Fruit fly (Drosophila melanogaster) whole organism, wandering third instar larva: ENCODE measurements around the gene CG16972.
A peak's percentile ranks its signal among the peaks of the same experiment; 100 is the strongest.

Experiments
- Abd-B ChIP-seq: fragments of >200 bp; optimal IDR thresholded peaks from 2 replicates; lab custom pipeline; 2017; ENCODE audit warnings: missing biosample characterization, missing genetic modification characterization
- CG32264 ChIP-seq: fragments of 200-800 bp; sonication (Bioruptor generic); optimal IDR thresholded peaks from 2 replicates; lab custom pipeline; 2016; ENCODE audit warnings: missing biosample characterization, missing genetic modification characterization
- CG9705 ChIP-seq: fragments of 200-800 bp; sonication (Bioruptor generic); optimal IDR thresholded peaks from 2 replicates; lab custom pipeline; 2018; ENCODE audit warnings: missing biosample characterization, mild to moderate bottlenecking, missing genetic modification characterization
- CrebA ChIP-seq: fragments of 200-800 bp; sonication (Bioruptor generic); optimal IDR thresholded peaks from 2 replicates; lab custom pipeline; 2016; ENCODE audit warnings: missing biosample characterization, mild to moderate bottlenecking, missing genetic modification characterization, borderline replicate concordance
- Dfd ChIP-seq: fragments of >200 bp; optimal IDR thresholded peaks from 2 replicates; lab custom pipeline; 2017; ENCODE audit warnings: missing biosample characterization, missing genetic modification characterization
- Dif ChIP-seq: fragments of 200-275, 200-300 bp; sonication (Bioruptor generic); optimal IDR thresholded peaks from 2 replicates; lab custom pipeline; 2018; ENCODE audit warnings: missing biosample characterization, missing genetic modification characterization; ENCODE audit not compliant: partially characterized antibody
- GATAd ChIP-seq: sonication (Bioruptor generic); optimal IDR thresholded peaks from 2 replicates; lab custom pipeline; 2016; ENCODE audit warnings: missing biosample characterization, missing genetic modification characterization
- HLH106 ChIP-seq: fragments of 200-800 bp; optimal IDR thresholded peaks from 3 replicates; lab custom pipeline; 2019; ENCODE audit warnings: missing biosample characterization, mild to moderate bottlenecking, missing genetic modification characterization, moderate library complexity
- Hnf4 ChIP-seq: fragments of 200-800 bp; sonication (Bioruptor generic); optimal IDR thresholded peaks from 2 replicates; lab custom pipeline; 2016; ENCODE audit warnings: missing biosample characterization, mild to moderate bottlenecking, missing genetic modification characterization
- Hr78 ChIP-seq: fragments of >200 bp; optimal IDR thresholded peaks from 2 replicates; lab custom pipeline; 2017; ENCODE audit warnings: missing biosample characterization, missing genetic modification characterization
- Hr83 ChIP-seq: fragments of 200-300 bp; sonication (Bioruptor generic); optimal IDR thresholded peaks from 2 replicates; lab custom pipeline; 2016; ENCODE audit warnings: missing biosample characterization, mild to moderate bottlenecking, missing genetic modification characterization, moderate library complexity; ENCODE audit not compliant: poor library complexity, severe bottlenecking
- Jra ChIP-seq: sonication (Bioruptor generic); optimal IDR thresholded peaks from 2 replicates; lab custom pipeline; 2016; ENCODE audit warnings: missing biosample characterization, missing genetic modification characterization
- Mio ChIP-seq: sonication (Bioruptor generic); optimal IDR thresholded peaks from 2 replicates; lab custom pipeline; 2016; ENCODE audit warnings: missing biosample characterization, missing genetic modification characterization
- Myc ChIP-seq: fragments of >200 bp; optimal IDR thresholded peaks from 2 replicates; lab custom pipeline; 2017
- N ChIP-seq: fragments of >200 bp; optimal IDR thresholded peaks from 2 replicates; lab custom pipeline; 2018; ENCODE audit warnings: missing biosample characterization, missing external identifiers, missing genetic modification characterization
- OdsH ChIP-seq: fragments of 200-800 bp; sonication (Bioruptor generic); optimal IDR thresholded peaks from 2 replicates; lab custom pipeline; 2016; ENCODE audit warnings: missing biosample characterization, mild to moderate bottlenecking, missing genetic modification characterization
- Rel ChIP-seq, 2 experiments: fragments of 200-800 bp; sonication (Bioruptor generic) in 1 of 2; optimal IDR thresholded peaks; 2 replicates in 1 of 2; 3 replicates in 1 of 2; lab custom pipeline; 2016 to 2019; ENCODE audit warnings: mild to moderate bottlenecking in 2 of 2, missing biosample characterization in 2 of 2, missing genetic modification characterization in 2 of 2, moderate library complexity in 1 of 2
- Sp1 ChIP-seq: fragments of 200-800 bp; sonication (Bioruptor generic); optimal IDR thresholded peaks from 3 replicates; lab custom pipeline; 2019; ENCODE audit warnings: missing biosample characterization, mild to moderate bottlenecking, missing genetic modification characterization, moderate library complexity
- Vsx2 ChIP-seq: fragments of 200-300, 225-300 bp; sonication (Bioruptor generic); optimal IDR thresholded peaks from 2 replicates; lab custom pipeline; 2018; ENCODE audit warnings: missing biosample characterization, missing genetic modification characterization; ENCODE audit not compliant: partially characterized antibody
- br ChIP-seq: fragments of 200-800 bp; sonication (Bioruptor generic); optimal IDR thresholded peaks from 2 replicates; lab custom pipeline; 2016; ENCODE audit warnings: missing biosample characterization, missing genetic modification characterization
- brk ChIP-seq: fragments of 200-800 bp; sonication (Bioruptor generic); optimal IDR thresholded peaks from 2 replicates; lab custom pipeline; 2016; ENCODE audit warnings: missing biosample characterization, mild to moderate bottlenecking, missing genetic modification characterization
- dl ChIP-seq, 2 experiments: fragments of 175-275, 200-275 bp in 1 of 2; fragments of 200-275 bp in 1 of 2; sonication (Bioruptor generic); optimal IDR thresholded peaks; lab custom pipeline; 2018; ENCODE audit warnings: mild to moderate bottlenecking in 2 of 2, missing biosample characterization in 2 of 2, missing genetic modification characterization in 2 of 2, moderate library complexity in 2 of 2; ENCODE audit not compliant: partially characterized antibody in 2 of 2, insufficient read depth in 1 of 2
- dmrt93B ChIP-seq: fragments of 200-800 bp; sonication (Bioruptor generic); optimal IDR thresholded peaks from 2 replicates; lab custom pipeline; 2018; ENCODE audit warnings: missing biosample characterization, mild to moderate bottlenecking, missing genetic modification characterization
- dsf ChIP-seq: sonication (Bioruptor generic); optimal IDR thresholded peaks from 2 replicates; lab custom pipeline; 2016; ENCODE audit warnings: missing biosample characterization, missing genetic modification characterization, borderline replicate concordance
- ey ChIP-seq: fragments of 200-800 bp; sonication (Bioruptor generic); optimal IDR thresholded peaks from 2 replicates; lab custom pipeline; 2016; ENCODE audit warnings: missing biosample characterization, missing genetic modification characterization
- foxo ChIP-seq, 2 experiments: fragments of 200-800 bp; sonication (Bioruptor generic); optimal IDR thresholded peaks; 2 replicates in 1 of 2; 3 replicates in 1 of 2; lab custom pipeline; 2016 to 2017; ENCODE audit warnings: missing biosample characterization in 2 of 2, missing genetic modification characterization in 2 of 2
- fru ChIP-seq: fragments of 200-800 bp; sonication (Bioruptor generic); optimal IDR thresholded peaks from 3 replicates; lab custom pipeline; 2016; ENCODE audit warnings: missing biosample characterization, mild to moderate bottlenecking, missing genetic modification characterization
- h ChIP-seq: fragments of 200-800 bp; sonication (Bioruptor generic); optimal IDR thresholded peaks from 3 replicates; lab custom pipeline; 2016; ENCODE audit warnings: missing biosample characterization, mild to moderate bottlenecking, missing genetic modification characterization
- jim ChIP-seq: fragments of 175-275, 200-325 bp; sonication (Bioruptor generic); optimal IDR thresholded peaks from 2 replicates; lab custom pipeline; 2016; ENCODE audit warnings: missing biosample characterization, mild to moderate bottlenecking, missing genetic modification characterization
- lola ChIP-seq: fragments of >200 bp; optimal IDR thresholded peaks from 2 replicates; lab custom pipeline; 2017; ENCODE audit warnings: missing biosample characterization, missing genetic modification characterization
- pan ChIP-seq: fragments of >200 bp; optimal IDR thresholded peaks from 2 replicates; lab custom pipeline; 2017
- psq ChIP-seq: fragments of 200-800 bp; sonication (Bioruptor generic); optimal IDR thresholded peaks from 3 replicates; lab custom pipeline; 2017; ENCODE audit warnings: missing biosample characterization, mild to moderate bottlenecking, missing genetic modification characterization, moderate library complexity
- rgr ChIP-seq: fragments of 200-800 bp; sonication (Bioruptor generic); optimal IDR thresholded peaks from 3 replicates; lab custom pipeline; 2016; ENCODE audit warnings: missing biosample characterization, mild to moderate bottlenecking, missing genetic modification characterization
- sage ChIP-seq: fragments of 200-800 bp; sonication (Bioruptor generic); optimal IDR thresholded peaks from 2 replicates; lab custom pipeline; 2016; ENCODE audit warnings: missing biosample characterization, mild to moderate bottlenecking, missing genetic modification characterization
- sv ChIP-seq: fragments of 200-800 bp; sonication (Bioruptor generic); optimal IDR thresholded peaks from 3 replicates; lab custom pipeline; 2016; ENCODE audit warnings: missing biosample characterization, missing genetic modification characterization
- tai ChIP-seq: sonication (Bioruptor generic); optimal IDR thresholded peaks from 2 replicates; lab custom pipeline; 2016; ENCODE audit warnings: missing biosample characterization, missing genetic modification characterization
- usp ChIP-seq: fragments of >200 bp; optimal IDR thresholded peaks from 2 replicates; lab custom pipeline; 2017; ENCODE audit warnings: missing biosample characterization, missing genetic modification characterization
- woc ChIP-seq: sonication (Bioruptor generic); optimal IDR thresholded peaks from 2 replicates; lab custom pipeline; 2016; ENCODE audit warnings: missing biosample characterization, mild to moderate bottlenecking, missing genetic modification characterization

The CG16972 gene

dm6 chr2L:13182415-13182814 is 20.7 kb downstream of the CG16972 start, which contains the start of gene Mgat3:
Mgat3 (minus strand) TSS chr2L:13182596.
- TF ChIP-seq h = no peak
- no peak for TF ChIP-seq br (GFP tag; lab: Kevin White, UChicago)
- TF ChIP-seq Hr83 (GFP tag; lab: Kevin White, UChicago) = no peak
- TF ChIP-seq GATAd = no peak
- no peak for TF ChIP-seq CG9705 (GFP tag; lab: Kevin White, UChicago)
- no peak for TF ChIP-seq fru (GFP tag; lab: Kevin White, UChicago)
- no peak for TF ChIP-seq OdsH
- TF ChIP-seq sv (GFP tag; lab: Kevin White, UChicago) = no peak
- TF ChIP-seq CrebA (GFP tag; lab: Kevin White, UChicago) = no peak
- no peak for TF ChIP-seq N
- no peak for TF ChIP-seq Rel (GFP tag; optimal IDR thresholded peaks at IDR 0.05; lab: Kevin White, UChicago)
- TF ChIP-seq Rel (tag; optimal IDR thresholded peaks at IDR 0.05; lab: Kevin White, UChicago) = no peak
- no peak for TF ChIP-seq lola (GFP tag; lab: Kevin White, UChicago)
- TF ChIP-seq woc (GFP tag; lab: Kevin White, UChicago) = no peak
- TF ChIP-seq HLH106 (tag; lab: Kevin White, UChicago) = no peak
- TF ChIP-seq Jra (GFP tag; lab: Kevin White, UChicago) = no peak
- no peak for TF ChIP-seq pan (lab: Kevin White, UChicago)
- TF ChIP-seq foxo (GFP tag; optimal IDR thresholded peaks at IDR 0.05; lab: Kevin White, UChicago) = no peak

DNA sequence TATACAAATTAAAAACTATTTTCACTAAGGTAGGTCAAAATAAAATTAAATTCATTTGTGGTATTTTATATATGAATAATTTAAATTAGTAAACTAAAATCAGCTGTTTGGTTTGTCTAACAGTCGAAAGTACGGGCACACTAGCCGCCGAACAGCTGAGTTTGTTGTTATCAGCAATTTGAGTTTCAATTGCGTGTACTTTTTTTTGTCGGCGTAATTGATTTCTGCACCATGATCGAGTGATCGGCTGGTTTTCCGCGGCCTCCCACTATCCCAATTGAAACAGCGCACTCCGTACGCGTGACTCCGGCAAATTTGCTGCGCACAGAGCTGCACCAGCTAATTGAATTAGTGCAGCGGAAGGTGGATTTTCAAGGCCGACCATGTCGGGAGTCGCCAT is 24.0 kb downstream of the CG16972 start, which contains the start of gene Alg7:
Alg7 (plus strand) TSS at position 153 of the 400 bp plus-strand sequence.
- TF ChIP-seq Rel (GFP tag; optimal IDR thresholded peaks at IDR 0.05; lab: Kevin White, UChicago) (no peak), Rel (tag; optimal IDR thresholded peaks at IDR 0.05; lab: Kevin White, UChicago) (peak; percentile 97), usp (GFP tag; lab: Kevin White, UChicago) (no peak)

DNA sequence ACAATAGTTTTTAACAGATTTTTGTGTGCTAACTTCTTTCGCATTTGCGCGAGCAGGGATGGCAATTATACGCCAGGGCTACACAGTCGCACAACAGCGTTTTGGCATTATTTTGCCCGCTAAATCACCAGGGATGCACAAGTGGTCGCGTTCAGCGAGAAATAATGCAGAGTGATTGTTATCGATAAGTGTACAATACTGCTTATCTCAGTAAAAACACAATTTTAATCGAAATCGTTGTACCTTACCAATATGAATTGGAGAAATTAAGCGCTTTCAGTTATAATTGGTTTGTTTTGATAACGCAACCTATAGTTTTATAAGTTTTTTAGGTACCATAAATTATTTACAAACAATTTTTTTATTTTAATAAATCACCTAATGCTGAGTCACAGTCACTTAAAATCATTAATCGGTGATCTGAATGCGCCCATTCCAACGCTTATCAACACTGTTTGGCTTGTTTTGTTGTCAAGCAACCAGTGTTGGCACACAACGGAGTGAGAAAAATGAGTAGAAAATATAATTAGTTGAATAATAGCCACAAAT is 26.3 kb downstream of the CG16972 start, which contains the start of the genes Sfmbt and CG5439:
Sfmbt (minus strand) TSS at position 85 of the 549 bp plus-strand sequence.
CG5439 (plus strand) TSS at position 450 of the 549 bp plus-strand sequence.
- TF ChIP-seq N (no peak), rgr (GFP tag; lab: Kevin White, UChicago) (peak; percentile 77), Mio (GFP tag; lab: Kevin White, UChicago) (peak; percentile 41), Jra (GFP tag; lab: Kevin White, UChicago) (no peak), usp (GFP tag; lab: Kevin White, UChicago) (no peak), dmrt93B (GFP tag; lab: Kevin White, UChicago) (no peak), jim (GFP tag; lab: Kevin White, UChicago) (no peak), dl (GFP tag; optimal IDR thresholded peaks at IDR 0.05; lab: Kevin White, UChicago; ENCODE audit: insufficient read depth in 1 of 2, partially characterized antibody in 2 of 2) (no peak), Hr78 (no peak), Abd-B (GFP tag; lab: Kevin White, UChicago) (no peak), Rel (GFP tag; optimal IDR thresholded peaks at IDR 0.05; lab: Kevin White, UChicago) (no peak), Rel (tag; optimal IDR thresholded peaks at IDR 0.05; lab: Kevin White, UChicago) (peak; percentile 31), tai (GFP tag; lab: Kevin White, UChicago) (no peak), Hr83 (GFP tag; lab: Kevin White, UChicago) (peak; percentile 86), Hnf4 (no peak), pan (lab: Kevin White, UChicago) (no peak), woc (GFP tag; lab: Kevin White, UChicago) (no peak), CrebA (GFP tag; lab: Kevin White, UChicago) (no peak), CG32264 (peak; percentile 40), ey (GFP tag; lab: Kevin White, UChicago) (peak; percentile 76), lola (GFP tag; lab: Kevin White, UChicago) (no peak), foxo (GFP tag; optimal IDR thresholded peaks at IDR 0.05; lab: Kevin White, UChicago) (peak in 1 of 2 experiments; percentile 87), dsf (GFP tag; lab: Kevin White, UChicago) (peak; percentile 78), h (peak; percentile 84), brk (GFP tag; lab: Kevin White, UChicago) (no peak), OdsH (peak; percentile 73), br (GFP tag; lab: Kevin White, UChicago) (peak; percentile 76), Vsx2 (GFP tag; lab: Kevin White, UChicago) (no peak), CG9705 (GFP tag; lab: Kevin White, UChicago) (peak; percentile 77), Dif (no peak), sv (GFP tag; lab: Kevin White, UChicago) (peak; percentile 79), Myc (lab: Kevin White, UChicago) (no peak), psq (peak; percentile 68), fru (GFP tag; lab: Kevin White, UChicago) (peak; percentile 81), Sp1 (GFP tag; lab: Kevin White, UChicago) (peak; percentile 76), GATAd (peak; percentile 63), sage (GFP tag; lab: Kevin White, UChicago) (no peak), Dfd (no peak), HLH106 (tag; lab: Kevin White, UChicago) (peak; percentile 84)
